Fruit fly (Drosophila melanogaster): ENCODE data around the gene CG31109.

dm6 chr3R:25097486-25097885 lies 43.0 kb upstream of the CG31109 start, which contains the start of the genes CG33095 and CG33096:
- TF ChIP-seq psq (optimal IDR thresholded peaks at IDR 0.05) (no peak), h (optimal IDR thresholded peaks at IDR 0.05) (no peak), insv (optimal IDR thresholded peaks at IDR 0.05) (no peak), Sin3A (optimal IDR thresholded peaks at IDR 0.05) (no peak)
